Worm (Caenorhabditis elegans) whole organism, late embryonic: ENCODE results near the gene ZK1290.11.

Experiments
- C08G9.2 ChIP-seq: sonication (generic microtip); optimal IDR thresholded peaks from 2 replicates; lab custom pipeline; 2016; ENCODE audit warnings: mild to moderate bottlenecking, missing genetic modification characterization, moderate library complexity, missing compliant biosample characterization
- C38D4.7 ChIP-seq: fragments of 200-800 bp; sonication (Bioruptor generic); optimal IDR thresholded peaks from 2 replicates; lab custom pipeline; 2018; ENCODE audit warnings: mild to moderate bottlenecking, missing genetic modification characterization, moderate library complexity, missing compliant biosample characterization
- F13H6.1 ChIP-seq: sonication (generic microtip); optimal IDR thresholded peaks from 2 replicates; lab custom pipeline; 2016; ENCODE audit warnings: missing genetic modification characterization, missing compliant biosample characterization
- K02D7.2 ChIP-seq: sonication (generic microtip); optimal IDR thresholded peaks from 2 replicates; lab custom pipeline; 2017; ENCODE audit warnings: mild to moderate bottlenecking, missing genetic modification characterization, missing compliant biosample characterization
- ama-1 ChIP-seq: fragments of 150-350 bp; optimal IDR thresholded peaks from 2 replicates; lab custom pipeline; 2014
- ceh-19 ChIP-seq: fragments of 200-800 bp; sonication (Bioruptor generic); optimal IDR thresholded peaks from 2 replicates; lab custom pipeline; 2018; ENCODE audit warnings: mild to moderate bottlenecking, missing genetic modification characterization, missing compliant biosample characterization
- ceh-24 ChIP-seq: sonication (generic microtip); optimal IDR thresholded peaks from 2 replicates; lab custom pipeline; 2016; ENCODE audit warnings: mild to moderate bottlenecking, missing genetic modification characterization, missing compliant biosample characterization
- ceh-30 ChIP-seq: fragments of 150-350 bp; optimal IDR thresholded peaks from 2 replicates; lab custom pipeline; 2014; ENCODE audit warnings: missing biosample characterization, missing genetic modification characterization
- ceh-31 ChIP-seq: sonication (generic microtip); optimal IDR thresholded peaks from 2 replicates; lab custom pipeline; 2016; ENCODE audit warnings: missing genetic modification characterization, missing compliant biosample characterization
- ceh-34 ChIP-seq: sonication (generic microtip); optimal IDR thresholded peaks from 2 replicates; lab custom pipeline; 2016; ENCODE audit warnings: mild to moderate bottlenecking, missing genetic modification characterization, missing compliant biosample characterization
- ceh-45 ChIP-seq: fragments of 200-800 bp; sonication (Bioruptor generic); IDR thresholded peaks from 2 replicates; pipeline ENCODE4 v1.3.6; 2022; ENCODE audit warnings: missing genetic modification reagents, missing genetic modification characterization, missing compliant biosample characterization
- ceh-48 ChIP-seq: sonication (generic microtip); optimal IDR thresholded peaks from 2 replicates; lab custom pipeline; 2016; ENCODE audit warnings: missing genetic modification characterization, inconsistent platforms, missing compliant biosample characterization
- che-1 ChIP-seq: sonication (generic microtip); optimal IDR thresholded peaks from 2 replicates; lab custom pipeline; 2016; ENCODE audit warnings: mild to moderate bottlenecking, missing genetic modification characterization, missing compliant biosample characterization
- dve-1 ChIP-seq: sonication (generic microtip); optimal IDR thresholded peaks from 2 replicates; lab custom pipeline; 2017; ENCODE audit warnings: antibody characterized with exemption, mild to moderate bottlenecking, missing genetic modification characterization, missing compliant biosample characterization
- elt-2 ChIP-seq: sonication (generic microtip); optimal IDR thresholded peaks from 2 replicates; lab custom pipeline; 2016; ENCODE audit warnings: missing genetic modification reagents, missing genetic modification characterization, missing compliant biosample characterization
- elt-4 ChIP-seq: sonication (generic microtip); optimal IDR thresholded peaks from 2 replicates; lab custom pipeline; 2016; ENCODE audit warnings: missing genetic modification characterization, missing compliant biosample characterization
- ets-4 ChIP-seq: sonication (generic microtip); optimal IDR thresholded peaks from 2 replicates; lab custom pipeline; 2016; ENCODE audit warnings: missing genetic modification characterization, missing compliant biosample characterization
- eyg-1 ChIP-seq: sonication (generic microtip); optimal IDR thresholded peaks from 2 replicates; lab custom pipeline; 2016; ENCODE audit warnings: missing genotype, missing genetic modification characterization, missing compliant biosample characterization
- fax-1 ChIP-seq: sonication (generic microtip); optimal IDR thresholded peaks from 2 replicates; lab custom pipeline; 2016; ENCODE audit warnings: missing genotype, missing genetic modification characterization, missing compliant biosample characterization
- fkh-10 ChIP-seq: fragments of 150-350 bp; optimal IDR thresholded peaks from 2 replicates; lab custom pipeline; 2014; ENCODE audit warnings: missing biosample characterization, missing genetic modification reagents, missing genetic modification characterization
- fkh-6 ChIP-seq: sonication (generic microtip); optimal IDR thresholded peaks from 2 replicates; lab custom pipeline; 2016; ENCODE audit warnings: missing genetic modification characterization, missing compliant biosample characterization
- gmeb-2 ChIP-seq: sonication (generic microtip); optimal IDR thresholded peaks from 2 replicates; lab custom pipeline; 2016; ENCODE audit warnings: missing genetic modification characterization, inconsistent platforms, missing compliant biosample characterization
- hlh-15 ChIP-seq: sonication (generic microtip); optimal IDR thresholded peaks from 2 replicates; lab custom pipeline; 2016; ENCODE audit warnings: missing genetic modification characterization, missing compliant biosample characterization
- hlh-6 ChIP-seq: sonication (generic microtip); optimal IDR thresholded peaks from 2 replicates; lab custom pipeline; 2016; ENCODE audit warnings: missing genotype, missing genetic modification characterization, missing compliant biosample characterization
- madf-2 ChIP-seq: sonication (generic microtip); optimal IDR thresholded peaks from 2 replicates; lab custom pipeline; 2017; ENCODE audit warnings: missing genetic modification characterization, missing compliant biosample characterization
- nfya-1 ChIP-seq: sonication (generic microtip); optimal IDR thresholded peaks from 2 replicates; lab custom pipeline; 2017; ENCODE audit warnings: missing genetic modification characterization, mild to moderate bottlenecking, missing compliant biosample characterization, antibody characterized with exemption, moderate library complexity
- nhr-232 ChIP-seq: sonication (generic microtip); optimal IDR thresholded peaks from 2 replicates; lab custom pipeline; 2016; ENCODE audit warnings: missing genetic modification characterization, missing compliant biosample characterization
- odd-2 ChIP-seq: sonication (generic microtip); optimal IDR thresholded peaks from 2 replicates; lab custom pipeline; 2017; ENCODE audit warnings: antibody characterized with exemption, mild to moderate bottlenecking, missing genetic modification characterization, missing compliant biosample characterization
- pha-2 ChIP-seq: sonication (generic microtip); optimal IDR thresholded peaks from 2 replicates; lab custom pipeline; 2017; ENCODE audit warnings: mild to moderate bottlenecking, missing genetic modification characterization, missing compliant biosample characterization
- pqm-1 ChIP-seq: sonication (generic microtip); optimal IDR thresholded peaks from 2 replicates; lab custom pipeline; 2016; ENCODE audit warnings: missing genetic modification characterization, missing compliant biosample characterization
- pros-1 ChIP-seq: fragments of 150-350 bp; optimal IDR thresholded peaks from 2 replicates; lab custom pipeline; 2014; ENCODE audit warnings: missing biosample characterization, missing genetic modification reagents, missing genetic modification characterization
- ref-2 ChIP-seq: sonication (generic microtip); optimal IDR thresholded peaks from 2 replicates; lab custom pipeline; 2016; ENCODE audit warnings: missing genetic modification characterization, missing compliant biosample characterization
- sdc-2 ChIP-seq: sonication (generic microtip); optimal IDR thresholded peaks from 2 replicates; lab custom pipeline; 2016; ENCODE audit warnings: missing genotype, missing genetic modification characterization, missing compliant biosample characterization
- sox-2 ChIP-seq: fragments of 200-800 bp; sonication (Bioruptor generic); IDR thresholded peaks from 2 replicates; pipeline ENCODE4 v1.3.6; 2022; ENCODE audit warnings: missing genetic modification reagents, missing genetic modification characterization, missing compliant biosample characterization
- sox-4 ChIP-seq: sonication (generic microtip); optimal IDR thresholded peaks from 2 replicates; lab custom pipeline; 2017; ENCODE audit warnings: mild to moderate bottlenecking, missing genetic modification characterization, inconsistent platforms, missing compliant biosample characterization
- tbx-7 ChIP-seq: sonication (generic microtip); optimal IDR thresholded peaks from 2 replicates; lab custom pipeline; 2016; ENCODE audit warnings: missing genotype, missing genetic modification characterization, missing compliant biosample characterization
- unc-3 ChIP-seq, 2 experiments: fragments of 200-800 bp in 1 of 2; sonication (Bioruptor generic) in 1 of 2; sonication (generic microtip) in 1 of 2; conservative IDR thresholded peaks in 1 of 2; optimal IDR thresholded peaks in 1 of 2; 2 replicates each; pipeline versions ENCODE4 v1.3.6 to Lab custom; 2016 to 2022; ENCODE audit warnings: missing compliant biosample characterization in 2 of 2, missing genetic modification characterization in 2 of 2, missing genetic modification reagents in 1 of 2
- unc-86 ChIP-seq: sonication (generic microtip); optimal IDR thresholded peaks from 2 replicates; lab custom pipeline; 2016; ENCODE audit warnings: missing genetic modification characterization, missing compliant biosample characterization
- zip-5 ChIP-seq: sonication (generic microtip); optimal IDR thresholded peaks from 2 replicates; lab custom pipeline; 2016; ENCODE audit warnings: missing genetic modification characterization, missing compliant biosample characterization
- ztf-16 ChIP-seq: sonication (generic microtip); optimal IDR thresholded peaks from 2 replicates; lab custom pipeline; 2017; ENCODE audit warnings: missing genetic modification characterization, missing compliant biosample characterization

Gene ZK1290.11

ce11 chrII:7561494-7561893 lies at the start of gene ZK1290.11, which contains the start of gene ZK1290.1:
TSS of gene ZK1290.11 (minus strand) at chrII:7561594.
TSS of gene ZK1290.1 (plus strand) at chrII:7561764.
- TF ChIP-seq ceh-24 (tag; lab: Kevin White, UChicago) (no peak), fkh-10 (GFP tag; lab: Kevin White, UChicago) (no peak), F13H6.1 (tag; lab: Kevin White, UChicago) (no peak), ceh-30 (tag; lab: Kevin White, UChicago) (no peak), pros-1 (no peak), C38D4.7 (no peak), hlh-15 (tag; lab: Kevin White, UChicago) (no peak), unc-3 (GFP tag; conservative IDR thresholded peaks at IDR 0.05; lab: Robert Waterston, UW) (no peak), unc-3 (tag; optimal IDR thresholded peaks at IDR 0.05; lab: Kevin White, UChicago) (no peak)

ce11 chrII:7607953-7608352 lies 46.6 kb upstream of the ZK1290.11 start, which contains the start of gene lips-17:
TSS of gene lips-17 (plus strand) at chrII:7608253.
- no peak for TF ChIP-seq eyg-1
- no peak for TF ChIP-seq pha-2 (tag; lab: Kevin White, UChicago)
- no peak for TF ChIP-seq tbx-7 (tag; lab: Kevin White, UChicago)

ce11 chrII:7605306-7605705 lies 43.9 kb upstream of the ZK1290.11 start, which contains the start of gene osm-8:
TSS of gene osm-8 (minus strand) at chrII:7605406.
- no peak for TF ChIP-seq fax-1 (tag; lab: Kevin White, UChicago)
- no peak for TF ChIP-seq fkh-6
- TF ChIP-seq ref-2 (tag; lab: Kevin White, UChicago), result no peak
- no peak for TF ChIP-seq gmeb-2 (tag; lab: Kevin White, UChicago)
- TF ChIP-seq ceh-19 (GFP tag; lab: Kevin White, UChicago), result no peak
- no peak for TF ChIP-seq elt-2 (tag; lab: Kevin White, UChicago)
- no peak for TF ChIP-seq nhr-232 (tag; lab: Kevin White, UChicago)
- TF ChIP-seq K02D7.2 (tag; lab: Kevin White, UChicago), result no peak
- TF ChIP-seq dve-1 (tag; lab: Kevin White, UChicago), result no peak
- no peak for TF ChIP-seq ceh-30 (tag; lab: Kevin White, UChicago)
- TF ChIP-seq ama-1 (lab: Kevin White, UChicago), result no peak
- no peak for TF ChIP-seq unc-3 (GFP tag; conservative IDR thresholded peaks at IDR 0.05; lab: Robert Waterston, UW)
- TF ChIP-seq unc-3 (tag; optimal IDR thresholded peaks at IDR 0.05; lab: Kevin White, UChicago), result no peak
- no peak for TF ChIP-seq ets-4 (tag; lab: Kevin White, UChicago)
- TF ChIP-seq hlh-6 (tag; lab: Kevin White, UChicago), result no peak
- no peak for TF ChIP-seq ztf-16
- TF ChIP-seq ceh-45 (GFP tag; lab: Robert Waterston, UW), result no peak

- TF ChIP-seq elt-2 (tag; lab: Kevin White, UChicago) (no peak), ceh-34 (no peak), madf-2 (no peak)
Observed at ce11 chrII:7599357-7599756, 38.0 kb upstream of the ZK1290.11 start, which contains the start of gene npp-21. TSS of gene npp-21 (plus strand) at chrII:7599657.

- no peak for TF ChIP-seq odd-2 (tag; lab: Kevin White, UChicago)
- TF ChIP-seq zip-5, result no peak
- no peak for TF ChIP-seq ceh-48 (tag; lab: Kevin White, UChicago)
Observed at ce11 chrII:7598702-7599314, 37.4 kb upstream of the ZK1290.11 start, which contains the start of gene pgam-5. TSS of gene pgam-5 (minus strand) at chrII:7598752.

ce11 chrII:7594812-7595211 lies 33.4 kb upstream of the ZK1290.11 start, which contains the start of gene syd-1:
TSS of gene syd-1 (minus strand) at chrII:7594912.
- TF ChIP-seq ceh-31 (tag; lab: Kevin White, UChicago) (no peak), unc-3 (GFP tag; conservative IDR thresholded peaks at IDR 0.05; lab: Robert Waterston, UW) (no peak), unc-3 (tag; optimal IDR thresholded peaks at IDR 0.05; lab: Kevin White, UChicago) (no peak), elt-4 (tag; lab: Kevin White, UChicago) (no peak), sox-2 (GFP tag; lab: Robert Waterston, UW) (no peak), C08G9.2 (no peak), pha-2 (tag; lab: Kevin White, UChicago) (no peak), tbx-7 (tag; lab: Kevin White, UChicago) (no peak), sdc-2 (tag; lab: Kevin White, UChicago) (no peak), unc-86 (tag; lab: Kevin White, UChicago) (no peak), dve-1 (tag; lab: Kevin White, UChicago) (no peak), pqm-1 (tag; lab: Kevin White, UChicago) (no peak), sox-4 (tag; lab: Kevin White, UChicago) (no peak), odd-2 (tag; lab: Kevin White, UChicago) (no peak), ets-4 (tag; lab: Kevin White, UChicago) (no peak), nfya-1 (tag; lab: Kevin White, UChicago) (no peak), che-1 (no peak), ama-1 (lab: Kevin White, UChicago) (no peak)
- TF ChIP-seq, all 69 proteins: peak for 0
